Worm (Caenorhabditis elegans): ENCODE data around the gene mvk-1.

ce11 chrIII:6179062-6179461, 43.0 kb upstream of the mvk-1 start:
- TF ChIP-seq ama-1 (optimal IDR thresholded peaks at IDR 0.05): no peak
- TF ChIP-seq ama-1 (GFP tag; optimal IDR thresholded peaks at IDR 0.05): no peak
- no peak for TF ChIP-seq Y95B8A.8 (GFP tag; IDR thresholded peaks at IDR 0.05)
- peak; percentile 21 for TF ChIP-seq ets-4 (GFP tag; optimal IDR thresholded peaks at IDR 0.05)
- no peak for TF ChIP-seq ztf-28 (GFP tag; IDR thresholded peaks at IDR 0.05)
- no peak for TF ChIP-seq hsf-1 (GFP tag; IDR thresholded peaks at IDR 0.05)
- TF ChIP-seq B0019.2 (GFP tag; conservative IDR thresholded peaks at IDR 0.05): no peak
- no peak for TF ChIP-seq nfya-1 (tag; optimal IDR thresholded peaks at IDR 0.05; ENCODE audit: borderline replicate concordance, insufficient read depth)
